Worm (Caenorhabditis elegans) whole organism, midembryonic: ENCODE measurements around the gene Y59E9AL.8.

Experiments used
- T22C8.4 ChIP-seq: fragments of 200-800 bp; sonication (Bioruptor generic); IDR thresholded peaks from 2 replicates; pipeline ENCODE4 v1.3.6; 2022; ENCODE audit warnings: missing genetic modification characterization, missing compliant biosample characterization
- flt-1 ChIP-seq: fragments of 200-800 bp; sonication (Bioruptor generic); IDR thresholded peaks from 2 replicates; pipeline ENCODE4 v1.3.6; 2022; ENCODE audit warnings: missing genetic modification characterization, missing compliant biosample characterization
- tab-1 ChIP-seq: fragments of 200-800 bp; sonication (Bioruptor generic); IDR thresholded peaks from 2 replicates; pipeline ENCODE4 v1.3.6; 2022; ENCODE audit warnings: missing genetic modification characterization, missing compliant biosample characterization
- ztf-23 ChIP-seq: fragments of 200-800 bp; sonication (Bioruptor generic); IDR thresholded peaks from 2 replicates; pipeline ENCODE4 v1.3.6; 2022; ENCODE audit warnings: missing genetic modification reagents, missing genetic modification characterization, missing compliant biosample characterization
- ztf-29 ChIP-seq: fragments of 200-800 bp; sonication (Bioruptor generic); IDR thresholded peaks from 2 replicates; pipeline ENCODE4 v1.3.6; 2022; ENCODE audit warnings: missing genetic modification reagents, missing genetic modification characterization, missing compliant biosample characterization

DNA sequence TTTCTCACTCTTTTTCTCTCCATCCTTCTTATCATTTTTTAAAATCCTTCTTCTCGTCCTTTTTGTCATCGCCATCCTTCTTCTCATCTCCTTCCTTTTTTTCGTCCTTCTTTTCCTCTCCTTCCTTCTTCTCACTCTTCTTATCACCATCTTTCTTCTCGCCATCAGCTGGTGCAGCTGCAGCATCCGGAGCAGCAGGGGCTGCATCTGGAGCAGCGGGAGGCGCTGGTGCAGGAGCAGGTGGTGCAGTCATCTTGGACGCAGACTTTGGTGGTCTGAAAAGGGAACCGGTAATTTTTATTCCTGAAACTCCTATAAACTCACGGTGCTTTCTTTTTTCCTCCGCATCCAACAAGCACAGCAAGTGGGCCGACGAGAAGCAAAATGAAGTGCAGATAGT is 2.4 kb downstream of the Y59E9AL.8 start:
- TF ChIP-seq tab-1, result no peak
- no peak for TF ChIP-seq ztf-29 (GFP tag; lab: Robert Waterston, UW)
- no peak for TF ChIP-seq ztf-23 (GFP tag; lab: Robert Waterston, UW)
- no peak for TF ChIP-seq T22C8.4 (GFP tag; lab: Robert Waterston, UW)
- no peak for TF ChIP-seq flt-1 (GFP tag; lab: Robert Waterston, UW)
